Fruit fly (Drosophila melanogaster): ENCODE data around the gene nesd.

DNA sequence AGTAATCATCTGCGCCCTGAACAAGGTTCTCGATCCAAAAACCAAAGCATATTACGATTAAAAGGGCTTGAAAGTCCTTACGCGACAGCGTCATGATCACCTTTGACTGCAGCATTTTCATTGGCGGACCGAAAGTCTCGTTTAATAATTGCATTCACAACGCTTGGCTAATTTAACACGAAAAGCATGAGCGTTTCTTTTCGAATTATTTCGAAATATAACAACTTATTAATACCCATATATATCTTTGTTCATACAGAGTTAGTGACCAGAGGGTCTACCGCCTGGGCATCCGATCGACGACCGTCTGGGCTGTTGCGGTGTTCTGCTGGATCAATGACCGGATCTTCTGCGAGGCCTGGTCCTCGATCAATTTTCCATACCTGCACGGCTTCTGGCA, 21.7 kb upstream of the nesd start, which contains the start of gene CG10730:
- no peak for TF ChIP-seq Dll (optimal IDR thresholded peaks at IDR 0.05)
- no peak for TF ChIP-seq pan (optimal IDR thresholded peaks at IDR 0.05)
- TF ChIP-seq psq (optimal IDR thresholded peaks at IDR 0.05): no peak
- no peak for TF ChIP-seq EcR (GFP tag; optimal IDR thresholded peaks at IDR 0.05)
- no peak for TF ChIP-seq CG8478 (optimal IDR thresholded peaks at IDR 0.05)

All from whole organism.